ENCODE assay signal across 5 worm cellular contexts in genomic region chrV:8682719-8683118, ce11.
A peak's percentile ranks its signal among the peaks of the same experiment; 100 is the strongest.
TF ChIP-seq lines count a peak whose summit lies in the region.

Gene cln-3.3 (plus strand): TSS chrV:8683052.

TF ChIP-seq in whole organism, L1 larva, 84 proteins besides CTCF, POLR2A, EP300 and RAD21:
- TF ChIP-seq lin-35 (GFP tag; optimal IDR thresholded peaks at IDR 0.05; lab: Kevin White, UChicago): peak in 1 of 2 experiments; percentile 25
- peak; percentile 61 for TF ChIP-seq elt-2 (tag; optimal IDR thresholded peaks at IDR 0.05; lab: Kevin White, UChicago)
- TF ChIP-seq pax-3 (tag; optimal IDR thresholded peaks at IDR 0.05; lab: Kevin White, UChicago): no peak
- TF ChIP-seq efl-1 (optimal IDR thresholded peaks at IDR 0.05; lab: Kevin White, UChicago): no peak
- TF ChIP-seq efl-1 (GFP tag; optimal IDR thresholded peaks at IDR 0.05 in 1 of 2; lab: Kevin White, UChicago): peak in 1 of 2 experiments; percentile 81
- TF ChIP-seq ceh-63 (GFP tag; optimal IDR thresholded peaks at IDR 0.05; lab: Kevin White, UChicago): no peak
- TF ChIP-seq mdl-1 (tag; optimal IDR thresholded peaks at IDR 0.05; lab: Kevin White, UChicago): peak in 1 of 2 experiments; percentile 28
TF ChIP-seq in whole organism, L1 larva: peak in this region for 4.

TF ChIP-seq in whole organism, L2 larva, 48 proteins besides CTCF, POLR2A, EP300 and RAD21:
- TF ChIP-seq fos-1 (tag; optimal IDR thresholded peaks at IDR 0.05; lab: Kevin White, UChicago) (peak; percentile 15), egl-27 (tag; optimal IDR thresholded peaks at IDR 0.05; lab: Kevin White, UChicago) (no peak), skn-1 (tag; optimal IDR thresholded peaks at IDR 0.05; lab: Kevin White, UChicago) (no peak), C34F6.9 (tag; optimal IDR thresholded peaks at IDR 0.05; lab: Kevin White, UChicago) (no peak)

TF ChIP-seq in whole organism, L3 larva, 47 proteins besides CTCF, POLR2A, EP300 and RAD21:
- no peak for TF ChIP-seq ztf-4 (tag; optimal IDR thresholded peaks at IDR 0.05; lab: Kevin White, UChicago)
- no peak for TF ChIP-seq fkh-2 (tag; optimal IDR thresholded peaks at IDR 0.05; lab: Kevin White, UChicago)
- TF ChIP-seq nhr-67 (tag; optimal IDR thresholded peaks at IDR 0.05; lab: Kevin White, UChicago): no peak
- TF ChIP-seq nhr-43 (tag; optimal IDR thresholded peaks at IDR 0.05; lab: Kevin White, UChicago; ENCODE audit: poor library complexity, severe bottlenecking): no peak
- TF ChIP-seq fkh-10 (GFP tag; optimal IDR thresholded peaks at IDR 0.05; lab: Kevin White, UChicago): no peak
- no peak for TF ChIP-seq ceh-82 (tag; optimal IDR thresholded peaks at IDR 0.05; lab: Kevin White, UChicago)
- TF ChIP-seq pqm-1 (tag; optimal IDR thresholded peaks at IDR 0.05; lab: Kevin White, UChicago): peak; percentile 45
- TF ChIP-seq elt-2 (tag; optimal IDR thresholded peaks at IDR 0.05; lab: Kevin White, UChicago): peak; percentile 70
- TF ChIP-seq ceh-9 (tag; optimal IDR thresholded peaks at IDR 0.05; lab: Kevin White, UChicago): no peak
- TF ChIP-seq elt-3 (tag; optimal IDR thresholded peaks at IDR 0.05; lab: Kevin White, UChicago): no peak
- no peak for TF ChIP-seq unc-62 (GFP tag; optimal IDR thresholded peaks at IDR 0.05; lab: Kevin White, UChicago)
- no peak for TF ChIP-seq lsy-12 (tag; optimal IDR thresholded peaks at IDR 0.05; lab: Kevin White, UChicago)
- TF ChIP-seq snpc-4 (tag; optimal IDR thresholded peaks at IDR 0.05; lab: Kevin White, UChicago): no peak
- no peak for TF ChIP-seq ama-1 (optimal IDR thresholded peaks at IDR 0.05; lab: Kevin White, UChicago)
- no peak for TF ChIP-seq mdl-1 (tag; optimal IDR thresholded peaks at IDR 0.05; lab: Kevin White, UChicago)
- TF ChIP-seq mml-1 (tag; optimal IDR thresholded peaks at IDR 0.05; lab: Kevin White, UChicago): no peak
- TF ChIP-seq lin-15B (tag; optimal IDR thresholded peaks at IDR 0.05; lab: Kevin White, UChicago): no peak

TF ChIP-seq in whole organism, L4 larva, 104 proteins besides CTCF, POLR2A, EP300 and RAD21:
- TF ChIP-seq lin-38 (GFP tag; IDR thresholded peaks at IDR 0.05; lab: Robert Waterston, UW) (no peak), jun-1 (tag; optimal IDR thresholded peaks at IDR 0.05; lab: Kevin White, UChicago) (no peak), snpc-1.2 (GFP tag; IDR thresholded peaks at IDR 0.05; lab: Robert Waterston, UW) (no peak), zfp-3 (GFP tag; conservative IDR thresholded peaks at IDR 0.05; lab: Robert Waterston, UW) (no peak), unc-130 (GFP tag; optimal IDR thresholded peaks at IDR 0.05; lab: Kevin White, UChicago) (no peak), daf-16 (GFP tag; optimal IDR thresholded peaks at IDR 0.05; lab: Kevin White, UChicago) (no peak), daf-16 (tag; optimal IDR thresholded peaks at IDR 0.05; lab: Kevin White, UChicago) (peak; percentile 67), arid-1 (GFP tag; conservative IDR thresholded peaks at IDR 0.05; lab: Robert Waterston, UW) (no peak), ZK337.2 (GFP tag; IDR thresholded peaks at IDR 0.05; lab: Robert Waterston, UW) (no peak), hlh-11 (tag; optimal IDR thresholded peaks at IDR 0.05; lab: Kevin White, UChicago) (no peak), pqm-1 (tag; optimal IDR thresholded peaks at IDR 0.05; lab: Kevin White, UChicago) (peak; percentile 66), snpc-4 (tag; optimal IDR thresholded peaks at IDR 0.05; lab: Kevin White, UChicago) (no peak), aly-2 (tag; optimal IDR thresholded peaks at IDR 0.05; lab: Kevin White, UChicago) (no peak), mdl-1 (tag; optimal IDR thresholded peaks at IDR 0.05; lab: Kevin White, UChicago) (peak in 1 of 2 experiments; percentile 42), Y5F2A.4 (GFP tag; optimal IDR thresholded peaks at IDR 0.05; lab: Kevin White, UChicago) (no peak), nhr-77 (tag; optimal IDR thresholded peaks at IDR 0.05; lab: Kevin White, UChicago) (no peak), php-3 (GFP tag; IDR thresholded peaks at IDR 0.05; lab: Robert Waterston, UW) (peak; percentile 93), hmg-1.1 (GFP tag; IDR thresholded peaks at IDR 0.05; lab: Robert Waterston, UW) (no peak), mxl-3 (GFP tag; optimal IDR thresholded peaks at IDR 0.05; lab: Kevin White, UChicago) (peak; percentile 58), attf-4 (tag; optimal IDR thresholded peaks at IDR 0.05; lab: Kevin White, UChicago) (no peak), Y48G9A.11 (GFP tag; IDR thresholded peaks at IDR 0.05; lab: Robert Waterston, UW) (no peak), pha-4 (GFP tag; IDR thresholded peaks at IDR 0.05; lab: Robert Waterston, UW) (no peak), pha-4 (tag; optimal IDR thresholded peaks at IDR 0.05; lab: Kevin White, UChicago) (no peak), hlh-30 (tag; optimal IDR thresholded peaks at IDR 0.05; lab: Kevin White, UChicago; ENCODE audit: insufficient read depth) (no peak), daf-12 (tag; optimal IDR thresholded peaks at IDR 0.05; lab: Kevin White, UChicago) (no peak), madf-5 (GFP tag; IDR thresholded peaks at IDR 0.05; lab: Robert Waterston, UW) (no peak)

TF ChIP-seq in whole organism, young adult, 124 proteins besides CTCF, POLR2A, EP300 and RAD21:
- TF ChIP-seq nhr-80 (tag; optimal IDR thresholded peaks at IDR 0.05; lab: Kevin White, UChicago) (peak; percentile 44), gei-17 (GFP tag; optimal IDR thresholded peaks at IDR 0.05; lab: Kevin White, UChicago) (no peak)
